Fruit fly (Drosophila melanogaster) whole organism, wandering third instar larva: ENCODE measurements around the gene Tim17b.
A peak's percentile ranks its signal among the peaks of the same experiment; 100 is the strongest.

ENCODE experiments used
- Abd-B ChIP-seq: fragments of >200 bp; optimal IDR thresholded peaks from 2 replicates; lab custom pipeline; 2017; ENCODE audit warnings: missing biosample characterization, missing genetic modification characterization
- CrebA ChIP-seq: fragments of 200-800 bp; sonication (Bioruptor generic); optimal IDR thresholded peaks from 2 replicates; lab custom pipeline; 2016; ENCODE audit warnings: missing biosample characterization, mild to moderate bottlenecking, missing genetic modification characterization, borderline replicate concordance
- Dif ChIP-seq: fragments of 200-275, 200-300 bp; sonication (Bioruptor generic); optimal IDR thresholded peaks from 2 replicates; lab custom pipeline; 2018; ENCODE audit warnings: missing biosample characterization, missing genetic modification characterization; ENCODE audit not compliant: partially characterized antibody
- N ChIP-seq: fragments of >200 bp; optimal IDR thresholded peaks from 2 replicates; lab custom pipeline; 2018; ENCODE audit warnings: missing biosample characterization, missing external identifiers, missing genetic modification characterization
- Rel ChIP-seq, 2 experiments: fragments of 200-800 bp; sonication (Bioruptor generic) in 1 of 2; optimal IDR thresholded peaks; 2 replicates in 1 of 2; 3 replicates in 1 of 2; lab custom pipeline; 2016 to 2019; ENCODE audit warnings: mild to moderate bottlenecking in 2 of 2, missing biosample characterization in 2 of 2, missing genetic modification characterization in 2 of 2, moderate library complexity in 1 of 2
- Sp1 ChIP-seq: fragments of 200-800 bp; sonication (Bioruptor generic); optimal IDR thresholded peaks from 3 replicates; lab custom pipeline; 2019; ENCODE audit warnings: missing biosample characterization, mild to moderate bottlenecking, missing genetic modification characterization, moderate library complexity
- dsf ChIP-seq: sonication (Bioruptor generic); optimal IDR thresholded peaks from 2 replicates; lab custom pipeline; 2016; ENCODE audit warnings: missing biosample characterization, missing genetic modification characterization, borderline replicate concordance
- fru ChIP-seq: fragments of 200-800 bp; sonication (Bioruptor generic); optimal IDR thresholded peaks from 3 replicates; lab custom pipeline; 2016; ENCODE audit warnings: missing biosample characterization, mild to moderate bottlenecking, missing genetic modification characterization
- pan ChIP-seq: fragments of >200 bp; optimal IDR thresholded peaks from 2 replicates; lab custom pipeline; 2017
- psq ChIP-seq: fragments of 200-800 bp; sonication (Bioruptor generic); optimal IDR thresholded peaks from 3 replicates; lab custom pipeline; 2017; ENCODE audit warnings: missing biosample characterization, mild to moderate bottlenecking, missing genetic modification characterization, moderate library complexity
- sage ChIP-seq: fragments of 200-800 bp; sonication (Bioruptor generic); optimal IDR thresholded peaks from 2 replicates; lab custom pipeline; 2016; ENCODE audit warnings: missing biosample characterization, mild to moderate bottlenecking, missing genetic modification characterization
- sv ChIP-seq: fragments of 200-800 bp; sonication (Bioruptor generic); optimal IDR thresholded peaks from 3 replicates; lab custom pipeline; 2016; ENCODE audit warnings: missing biosample characterization, missing genetic modification characterization

DNA sequence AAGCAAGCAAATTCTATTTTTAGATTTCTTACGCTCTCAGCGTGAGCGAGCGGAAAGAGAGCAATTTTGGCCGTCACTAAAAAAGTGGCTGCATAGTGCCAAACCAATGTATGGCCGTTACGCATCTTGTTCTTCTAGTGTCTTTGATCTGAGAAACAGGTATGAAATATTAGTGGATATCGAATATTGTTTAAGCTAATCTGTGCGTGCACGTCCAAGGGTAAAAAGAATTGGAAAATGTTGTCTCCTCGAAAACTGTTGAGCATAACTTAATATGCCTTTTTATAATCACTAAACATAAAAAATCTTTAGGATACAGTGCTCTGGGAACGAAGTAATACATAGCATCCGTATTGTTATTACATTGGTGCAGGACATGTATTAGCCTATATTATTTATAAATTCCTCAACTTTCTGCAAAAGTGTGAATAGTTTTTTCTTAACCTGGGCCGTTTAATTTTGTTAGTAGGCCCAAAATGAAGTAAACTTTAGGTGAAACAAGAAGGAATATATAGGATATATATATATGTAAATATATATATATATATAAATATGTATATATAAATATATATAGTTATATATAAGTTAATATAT is 14.0 kb downstream of the Tim17b start:
- TF ChIP-seq CrebA (GFP tag; lab: Kevin White, UChicago) (no peak), Sp1 (GFP tag; lab: Kevin White, UChicago) (no peak), N (GFP tag; lab: Kevin White, UChicago) (peak; percentile 6), psq (GFP tag; lab: Kevin White, UChicago) (no peak), Dif (GFP tag; lab: Kevin White, UChicago) (no peak), Abd-B (GFP tag; lab: Kevin White, UChicago) (no peak), sage (no peak), sv (GFP tag; lab: Kevin White, UChicago) (no peak), pan (lab: Kevin White, UChicago) (no peak), Rel (GFP tag; optimal IDR thresholded peaks at IDR 0.05; lab: Kevin White, UChicago) (no peak), Rel (tag; optimal IDR thresholded peaks at IDR 0.05; lab: Kevin White, UChicago) (no peak), dsf (no peak), fru (no peak)
